Worm (Caenorhabditis elegans): Measurements from ENCODE around the gene eak-4.
A peak's percentile ranks its signal among the peaks of the same experiment; 100 is the strongest.

The eak-4 gene

DNA sequence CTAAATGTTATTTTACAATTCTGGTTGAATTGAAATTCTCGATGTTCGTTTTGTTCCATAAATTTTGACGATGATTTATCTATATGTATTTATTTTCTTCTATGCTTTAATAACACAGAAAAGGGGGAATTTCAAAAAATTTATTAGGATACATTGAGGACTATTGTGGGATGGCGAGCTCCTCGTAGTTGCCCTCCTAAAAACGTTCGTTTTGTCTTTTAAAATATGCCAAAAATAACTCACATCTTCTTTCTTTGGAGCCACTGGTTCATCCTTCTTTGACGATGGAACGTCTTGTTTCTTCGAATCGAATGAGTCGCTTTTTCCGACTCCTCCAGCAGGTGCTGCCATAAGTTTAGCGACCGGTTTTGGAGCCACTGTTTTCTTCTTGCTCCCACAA, 45.2 kb upstream of the eak-4 start (continued):
- TF ChIP-seq hrde-1 (tag; optimal IDR thresholded peaks at IDR 0.05; ENCODE audit: borderline replicate concordance) (peak; percentile 61), T26A5.8 (tag; optimal IDR thresholded peaks at IDR 0.05) (peak; percentile 1), F55B11.4 (tag; optimal IDR thresholded peaks at IDR 0.05; ENCODE audit: borderline replicate concordance, insufficient read depth) (no peak), lin-54 (GFP tag; optimal IDR thresholded peaks at IDR 0.05) (peak; percentile 7), F52B5.7 (tag; optimal IDR thresholded peaks at IDR 0.05) (peak; percentile 38), unc-130 (GFP tag; optimal IDR thresholded peaks at IDR 0.05) (peak; percentile 33), repo-1 (tag; optimal IDR thresholded peaks at IDR 0.05) (peak; percentile 53), snpc-4 (GFP tag; optimal IDR thresholded peaks at IDR 0.05) (no peak), snpc-4 (tag; optimal IDR thresholded peaks at IDR 0.05) (no peak), T07F8.4 (tag; optimal IDR thresholded peaks at IDR 0.05) (no peak), lir-1 (GFP tag; conservative IDR thresholded peaks at IDR 0.05) (no peak), Y53F4B.3 (GFP tag; IDR thresholded peaks at IDR 0.05) (no peak), cebp-2 (GFP tag; IDR thresholded peaks at IDR 0.05) (no peak), attf-6 (GFP tag; IDR thresholded peaks at IDR 0.05) (0 out of 2 replicates have a peak, but pooled peaks have one; percentile 41), nhr-120 (GFP tag; IDR thresholded peaks at IDR 0.05) (no peak), Y67H2A.10 (GFP tag; conservative IDR thresholded peaks at IDR 0.05) (no peak), C17E4.6 (GFP tag; IDR thresholded peaks at IDR 0.05) (peak; percentile 54; the same call in 1 of the 2 replicates), Y56A3A.18 (GFP tag; IDR thresholded peaks at IDR 0.05) (0 out of 2 replicates have a peak, but pooled peaks have one; percentile 47), mes-4 (tag; optimal IDR thresholded peaks at IDR 0.05) (peak; percentile 30), lin-35 (GFP tag; optimal IDR thresholded peaks at IDR 0.05) (no peak)

- TF ChIP-seq bed-1 (GFP tag; IDR thresholded peaks at IDR 0.05) (no peak), lin-35 (GFP tag; optimal IDR thresholded peaks at IDR 0.05) (peak in 1 of 3 experiments; percentile 27), tbp1 (GFP tag; optimal IDR thresholded peaks at IDR 0.05) (peak; percentile 34), dpff-1 (tag; optimal IDR thresholded peaks at IDR 0.05) (no peak), dox-1 (GFP tag; IDR thresholded peaks at IDR 0.05) (peak; percentile 58), madf-8 (GFP tag; conservative IDR thresholded peaks at IDR 0.05) (peak; percentile 58), efl-1 (GFP tag; optimal IDR thresholded peaks at IDR 0.05) (peak; percentile 82), hlh-26 (GFP tag; conservative IDR thresholded peaks at IDR 0.05) (no peak), snpc-3.4 (tag; optimal IDR thresholded peaks at IDR 0.05) (peak; percentile 29), madf-6 (GFP tag; IDR thresholded peaks at IDR 0.05) (peak; percentile 91), D2030.7 (GFP tag; IDR thresholded peaks at IDR 0.05) (peak; percentile 60; the same call in 1 of the 2 replicates), lin-54 (GFP tag; optimal IDR thresholded peaks at IDR 0.05) (peak; percentile 52), pbrm-1 (GFP tag; IDR thresholded peaks at IDR 0.05) (peak; percentile 33; the same call in 1 of the 2 replicates), attf-6 (GFP tag; IDR thresholded peaks at IDR 0.05) (peak; percentile 59; the same call in 1 of the 2 replicates), cebp-1 (GFP tag; IDR thresholded peaks at IDR 0.05) (no peak), cebp-1 (tag; optimal IDR thresholded peaks at IDR 0.05) (peak; percentile 23), xnd-1 (tag; optimal IDR thresholded peaks at IDR 0.05) (peak; percentile 91), snpc-1.3 (tag; optimal IDR thresholded peaks at IDR 0.05; ENCODE audit: insufficient read depth) (peak; percentile 61), B0019.2 (GFP tag; conservative IDR thresholded peaks at IDR 0.05) (no peak), die-1 (tag; optimal IDR thresholded peaks at IDR 0.05) (no peak), mcd-1 (GFP tag; IDR thresholded peaks at IDR 0.05) (peak; percentile 56), hsf-1 (GFP tag; IDR thresholded peaks at IDR 0.05) (peak; percentile 95), dpl-1 (GFP tag; optimal IDR thresholded peaks at IDR 0.05) (peak; percentile 46), tlf-1 (GFP tag; optimal IDR thresholded peaks at IDR 0.05) (peak; percentile 22), mes-4 (tag; optimal IDR thresholded peaks at IDR 0.05) (no peak), hrde-1 (tag; optimal IDR thresholded peaks at IDR 0.05; ENCODE audit: borderline replicate concordance) (no peak), unc-130 (GFP tag; optimal IDR thresholded peaks at IDR 0.05) (peak; percentile 24), F49E8.2 (tag; optimal IDR thresholded peaks at IDR 0.05; ENCODE audit: insufficient read depth) (peak; percentile 52), K11D2.4 (GFP tag; IDR thresholded peaks at IDR 0.05) (no peak), lsl-1 (GFP tag; optimal IDR thresholded peaks at IDR 0.05) (peak; percentile 91), rpc-1 (optimal IDR thresholded peaks at IDR 0.05) (no peak), rpc-1 (tag; optimal IDR thresholded peaks at IDR 0.05) (no peak)
Measured at ce11 chrIV:12567176-12567892, 42.0 kb upstream of the eak-4 start, which contains the start of the genes hsb-1 and let-99. TSS of gene hsb-1 (minus strand) at chrIV:12567226. TSS of gene let-99 (plus strand) at chrIV:12567842.

All from whole organism, young adult.